Worm (Caenorhabditis elegans) whole organism, L4 larva: ENCODE results near the gene T22C8.3.

Experiments used
- D1046.2 ChIP-seq: fragments of 200-800 bp; sonication (Bioruptor generic); IDR thresholded peaks from 2 replicates; pipeline ENCODE4 v1.3.6; 2022; ENCODE audit warnings: missing genetic modification characterization, missing compliant biosample characterization
- F37D6.2 ChIP-seq: sonication (generic microtip); optimal IDR thresholded peaks from 2 replicates; lab custom pipeline; 2016; ENCODE audit warnings: mild to moderate bottlenecking, missing genetic modification characterization, missing compliant biosample characterization
- F49E8.2 ChIP-seq: sonication (generic microtip); optimal IDR thresholded peaks from 2 replicates; lab custom pipeline; 2016; ENCODE audit warnings: missing compliant biosample characterization, mild to moderate bottlenecking, missing genetic modification characterization, borderline replicate concordance
- R02D3.7 ChIP-seq: fragments of 150-350 bp; sonication (generic microtip); optimal IDR thresholded peaks from 3 replicates; lab custom pipeline; 2014; ENCODE audit warnings: missing biosample characterization, missing genetic modification characterization
- Y5F2A.4 ChIP-seq: fragments of 200-800 bp; sonication (Bioruptor generic); optimal IDR thresholded peaks from 2 replicates; lab custom pipeline; 2018; ENCODE audit warnings: mild to moderate bottlenecking, missing genetic modification characterization, missing compliant biosample characterization
- ZK546.5 ChIP-seq, 2 experiments: sonication (generic microtip); optimal IDR thresholded peaks; 2 replicates each; lab custom pipeline; 2017; ENCODE audit warnings: missing biosample characterization in 2 of 2, missing genetic modification characterization in 2 of 2
- attf-4 ChIP-seq: sonication (generic microtip); optimal IDR thresholded peaks from 3 replicates; lab custom pipeline; 2017; ENCODE audit warnings: missing biosample characterization, missing genetic modification characterization
- ceh-32 ChIP-seq: sonication (generic microtip); optimal IDR thresholded peaks from 2 replicates; lab custom pipeline; 2016; ENCODE audit warnings: mild to moderate bottlenecking, missing genetic modification characterization, missing compliant biosample characterization; ENCODE audit not compliant: poor library complexity
- ceh-62 ChIP-seq: sonication (generic microtip); optimal IDR thresholded peaks from 2 replicates; lab custom pipeline; 2017; ENCODE audit warnings: missing biosample characterization, missing genetic modification characterization
- ces-1 ChIP-seq: fragments of 150-350 bp; sonication (generic microtip); optimal IDR thresholded peaks from 4 replicates; lab custom pipeline; 2014; ENCODE audit warnings: missing biosample characterization, missing genetic modification reagents, missing genetic modification characterization
- ctbp-1 ChIP-seq: fragments of 200-800 bp; sonication (Bioruptor generic); IDR thresholded peaks from 2 replicates; pipeline ENCODE4 v1.3.6; 2022; ENCODE audit warnings: missing genetic modification reagents, missing genetic modification characterization, missing compliant biosample characterization
- daf-12 ChIP-seq: fragments of 150-350 bp; optimal IDR thresholded peaks from 2 replicates; lab custom pipeline; 2014; ENCODE audit warnings: missing biosample characterization, missing genetic modification reagents, missing genetic modification characterization
- daf-16 ChIP-seq, 3 experiments: sonication (generic microtip); optimal IDR thresholded peaks; 2 replicates each; lab custom pipeline; 2016 to 2017; ENCODE audit warnings: missing genetic modification characterization in 3 of 3, missing genetic modification reagents in 3 of 3, mild to moderate bottlenecking in 2 of 3, missing compliant biosample characterization in 2 of 3, missing biosample characterization in 1 of 3, moderate library complexity in 1 of 3
- daf-19 ChIP-seq: fragments of 200-800 bp; sonication (Bioruptor generic); conservative IDR thresholded peaks from 2 replicates; pipeline ENCODE4 v1.3.6; 2022; ENCODE audit warnings: missing genetic modification characterization, missing compliant biosample characterization
- dmd-6 ChIP-seq: fragments of 200-800 bp; sonication (Bioruptor generic); IDR thresholded peaks from 2 replicates; pipeline ENCODE4 v1.3.6; 2022; ENCODE audit warnings: missing genetic modification reagents, missing genetic modification characterization, missing compliant biosample characterization
- dmd-8 ChIP-seq: fragments of 200-800 bp; sonication (Bioruptor generic); IDR thresholded peaks from 2 replicates; pipeline ENCODE4 v1.3.6; 2022; ENCODE audit warnings: missing genetic modification characterization, missing compliant biosample characterization
- duxl-1 ChIP-seq: sonication (generic microtip); optimal IDR thresholded peaks from 2 replicates; lab custom pipeline; 2016; ENCODE audit warnings: mild to moderate bottlenecking, missing genetic modification characterization, moderate library complexity, missing compliant biosample characterization; ENCODE audit not compliant: poor library complexity
- dve-1 ChIP-seq: sonication (generic microtip); optimal IDR thresholded peaks from 2 replicates; lab custom pipeline; 2017; ENCODE audit warnings: antibody characterized with exemption, mild to moderate bottlenecking, missing genetic modification characterization, missing compliant biosample characterization; ENCODE audit not compliant: insufficient read depth
- egl-43 ChIP-seq: fragments of 200-800 bp; sonication (Bioruptor generic); IDR thresholded peaks from 2 replicates; pipeline ENCODE4 v1.3.6; 2022; ENCODE audit warnings: missing genetic modification reagents, missing genetic modification characterization, missing compliant biosample characterization
- fkh-10 ChIP-seq: fragments of 150-350 bp; optimal IDR thresholded peaks from 2 replicates; lab custom pipeline; 2014; ENCODE audit warnings: missing biosample characterization, missing genetic modification reagents, missing genetic modification characterization
- gei-8 ChIP-seq: fragments of 200-800 bp; sonication (Bioruptor generic); optimal IDR thresholded peaks from 2 replicates; lab custom pipeline; 2018; ENCODE audit warnings: mild to moderate bottlenecking, missing genetic modification characterization, missing compliant biosample characterization
- hif-1 ChIP-seq, 2 experiments: sonication (generic microtip); optimal IDR thresholded peaks; 2 replicates each; lab custom pipeline; 2016 to 2017; ENCODE audit warnings: missing compliant biosample characterization in 2 of 2, missing genetic modification characterization in 2 of 2, missing genetic modification reagents in 2 of 2, missing genotype in 2 of 2, mild to moderate bottlenecking in 1 of 2
- hlh-11 ChIP-seq: fragments of 200-800 bp; sonication (Bioruptor generic); optimal IDR thresholded peaks from 2 replicates; lab custom pipeline; 2018; ENCODE audit warnings: mild to moderate bottlenecking, missing genetic modification characterization, missing compliant biosample characterization
- lim-7 ChIP-seq: fragments of 200-800 bp; sonication (Bioruptor generic); IDR thresholded peaks from 2 replicates; pipeline ENCODE4 v1.3.6; 2022; ENCODE audit warnings: missing genetic modification characterization, missing compliant biosample characterization
- lin-1 ChIP-seq: fragments of 200-800 bp; sonication (Bioruptor generic); IDR thresholded peaks from 2 replicates; pipeline ENCODE4 v1.3.6; 2022; ENCODE audit warnings: missing genetic modification reagents, missing genetic modification characterization, missing compliant biosample characterization
- lin-13 ChIP-seq: fragments of 150-350 bp; optimal IDR thresholded peaks from 2 replicates; lab custom pipeline; 2014; ENCODE audit warnings: missing biosample characterization, missing genetic modification reagents, missing genetic modification characterization
- lin-29 ChIP-seq: fragments of 200-800 bp; sonication (Bioruptor generic); IDR thresholded peaks from 2 replicates; pipeline ENCODE4 v1.3.6; 2022; ENCODE audit warnings: missing genetic modification reagents, missing genetic modification characterization, missing compliant biosample characterization
- lir-3 ChIP-seq: sonication (generic microtip); optimal IDR thresholded peaks from 2 replicates; lab custom pipeline; 2016; ENCODE audit warnings: mild to moderate bottlenecking, missing genetic modification characterization, missing compliant biosample characterization
- madf-5 ChIP-seq, 2 experiments: fragments of 200-800 bp; sonication (Bioruptor generic); IDR thresholded peaks; 2 replicates each; pipeline ENCODE4 v1.3.6; 2022; ENCODE audit warnings: missing compliant biosample characterization in 2 of 2, missing genetic modification characterization in 2 of 2
- mdl-1 ChIP-seq, 2 experiments: fragments of 150-350 bp in 1 of 2; sonication (generic microtip) in 1 of 2; optimal IDR thresholded peaks; 2 replicates each; lab custom pipeline; 2014 to 2017; ENCODE audit warnings: missing biosample characterization in 2 of 2, missing genetic modification characterization in 2 of 2
- mep-1 ChIP-seq: fragments of 150-350 bp; sonication (generic microtip); optimal IDR thresholded peaks from 3 replicates; lab custom pipeline; 2014; ENCODE audit warnings: missing biosample characterization, missing genetic modification characterization
- mes-2 ChIP-seq: sonication (generic microtip); optimal IDR thresholded peaks from 2 replicates; lab custom pipeline; 2016; ENCODE audit warnings: missing genotype, mild to moderate bottlenecking, missing genetic modification characterization, missing compliant biosample characterization; ENCODE audit not compliant: poor library complexity, severe bottlenecking
- mxl-2 ChIP-seq: fragments of 200-800 bp; sonication (Bioruptor generic); conservative IDR thresholded peaks from 2 replicates; pipeline ENCODE4 v1.3.6; 2022; ENCODE audit warnings: missing genetic modification reagents, missing genetic modification characterization, missing compliant biosample characterization
- nhr-11 ChIP-seq: fragments of 150-350 bp; optimal IDR thresholded peaks from 2 replicates; lab custom pipeline; 2014; ENCODE audit warnings: missing biosample characterization, missing genetic modification characterization
- nhr-111 ChIP-seq: fragments of 200-800 bp; sonication (Bioruptor generic); optimal IDR thresholded peaks from 2 replicates; lab custom pipeline; 2018; ENCODE audit warnings: mild to moderate bottlenecking, missing genetic modification characterization, missing compliant biosample characterization
- nhr-237 ChIP-seq: sonication (generic microtip); optimal IDR thresholded peaks from 2 replicates; lab custom pipeline; 2017; ENCODE audit warnings: missing biosample characterization, missing genetic modification characterization
- nhr-48 ChIP-seq: sonication (generic microtip); optimal IDR thresholded peaks from 2 replicates; lab custom pipeline; 2016; ENCODE audit warnings: mild to moderate bottlenecking, missing genetic modification characterization, missing compliant biosample characterization
- php-3 ChIP-seq: fragments of 200-800 bp; sonication (Bioruptor generic); IDR thresholded peaks from 2 replicates; pipeline ENCODE4 v1.3.6; 2022; ENCODE audit warnings: missing genetic modification reagents, missing genetic modification characterization, missing compliant biosample characterization
- pqm-1 ChIP-seq: sonication (generic microtip); optimal IDR thresholded peaks from 2 replicates; lab custom pipeline; 2017; ENCODE audit warnings: missing biosample characterization, missing genetic modification characterization
- rbr-2 ChIP-seq: sonication (generic microtip); optimal IDR thresholded peaks from 2 replicates; lab custom pipeline; 2016; ENCODE audit warnings: missing genotype, missing genetic modification characterization, missing compliant biosample characterization
- set-16 ChIP-seq: fragments of 200-800 bp; sonication (Bioruptor generic); IDR thresholded peaks from 2 replicates; pipeline ENCODE4 v1.3.6; 2022; ENCODE audit warnings: missing genetic modification reagents, missing genetic modification characterization, missing compliant biosample characterization
- snpc-4 ChIP-seq: fragments of 150-350 bp; optimal IDR thresholded peaks from 2 replicates; lab custom pipeline; 2014; ENCODE audit warnings: missing biosample characterization, missing genetic modification characterization
- spr-1 ChIP-seq: sonication (generic microtip); optimal IDR thresholded peaks from 2 replicates; lab custom pipeline; 2016; ENCODE audit warnings: mild to moderate bottlenecking, missing genetic modification characterization, missing compliant biosample characterization
- tag-97 ChIP-seq: fragments of 200-800 bp; sonication (Bioruptor generic); IDR thresholded peaks from 2 replicates; pipeline ENCODE4 v1.3.6; 2022; ENCODE audit warnings: missing genetic modification characterization, missing compliant biosample characterization
- tra-1 ChIP-seq: fragments of 200-800 bp; sonication (Bioruptor generic); IDR thresholded peaks from 2 replicates; pipeline ENCODE4 v1.3.6; 2022; ENCODE audit warnings: missing genetic modification reagents, missing genetic modification characterization, missing compliant biosample characterization
- unc-62 ChIP-seq, 3 experiments: fragments of 150-350 bp in 1 of 3; sonication (generic microtip); optimal IDR thresholded peaks in 2 of 3; peaks in 1 of 3; 1 replicate in 1 of 3; 2 replicates in 2 of 3; lab custom pipeline; 2014 to 2017; ENCODE audit warnings: missing biosample characterization in 3 of 3, missing genetic modification characterization in 3 of 3, missing genetic modification reagents in 3 of 3, missing genotype in 1 of 3
- zfp-2 ChIP-seq: sonication (generic microtip); optimal IDR thresholded peaks from 2 replicates; lab custom pipeline; 2016; ENCODE audit warnings: mild to moderate bottlenecking, missing genetic modification characterization, missing compliant biosample characterization
- zfp-3 ChIP-seq: fragments of 200-800 bp; sonication (Bioruptor generic); conservative IDR thresholded peaks from 2 replicates; pipeline ENCODE4 v1.3.6; 2022; ENCODE audit warnings: missing genetic modification reagents, missing genetic modification characterization, missing compliant biosample characterization

Gene T22C8.3

ce11 chrII:8603567-8604359 is 18.0 kb downstream of the T22C8.3 start, which contains the start of gene suf-1 (continued):
- TF ChIP-seq daf-16 (GFP tag; optimal IDR thresholded peaks at IDR 0.05; lab: Kevin White, UChicago) = no peak
- TF ChIP-seq daf-16 (tag; optimal IDR thresholded peaks at IDR 0.05; lab: Kevin White, UChicago) = no peak
- TF ChIP-seq nhr-11 (tag; lab: Kevin White, UChicago) = no peak
- TF ChIP-seq egl-43 (GFP tag; lab: Robert Waterston, UW) = no peak
- no peak for TF ChIP-seq hlh-11
- no peak for TF ChIP-seq zfp-3 (GFP tag; lab: Robert Waterston, UW)
- TF ChIP-seq pqm-1 (tag; lab: Kevin White, UChicago) = no peak
- no peak for TF ChIP-seq dmd-6 (GFP tag; lab: Robert Waterston, UW)
- TF ChIP-seq lir-3 (tag; lab: Kevin White, UChicago) = no peak
- no peak for TF ChIP-seq F37D6.2
- no peak for TF ChIP-seq mep-1
- TF ChIP-seq nhr-111 (GFP tag; lab: Kevin White, UChicago) = no peak
- no peak for TF ChIP-seq ceh-62
- TF ChIP-seq ZK546.5 (tag; optimal IDR thresholded peaks at IDR 0.05; lab: Kevin White, UChicago) = no peak
- no peak for TF ChIP-seq hif-1 (tag; optimal IDR thresholded peaks at IDR 0.05; lab: Kevin White, UChicago)
- TF ChIP-seq lim-7 (GFP tag; lab: Robert Waterston, UW) = no peak
- TF ChIP-seq gei-8 (GFP tag; lab: Kevin White, UChicago) = no peak
- TF ChIP-seq madf-5 (GFP tag; IDR thresholded peaks at IDR 0.05; lab: Robert Waterston, UW) = 0 out of 4 replicates have a peak, but pooled peaks of 1 of the 2 experiments have one; percentile 3
- peak; percentile 72 for TF ChIP-seq attf-4
- peak; percentile 69 for TF ChIP-seq mes-2 (tag; lab: Kevin White, UChicago)
- TF ChIP-seq tra-1 = 0 out of 2 replicates have a peak, but pooled peaks have one; percentile 47
- peak in 1 of 2 experiments; percentile 60 for TF ChIP-seq unc-62 (GFP tag; optimal IDR thresholded peaks at IDR 0.05 in 1 of 2; lab: Kevin White, UChicago)
- TF ChIP-seq unc-62 (tag; optimal IDR thresholded peaks at IDR 0.05; lab: Kevin White, UChicago) = no peak
- TF ChIP-seq rbr-2 (tag; lab: Kevin White, UChicago) = no peak
- TF ChIP-seq R02D3.7 (tag; lab: Kevin White, UChicago) = no peak
- TF ChIP-seq ctbp-1 (GFP tag; lab: Robert Waterston, UW) = peak; percentile 36; the same call in 1 of the 2 replicates
- peak; percentile 56; the same call in 1 of the 2 replicates for TF ChIP-seq dmd-8
- no peak for TF ChIP-seq ces-1 (GFP tag; lab: Kevin White, UChicago)
- TF ChIP-seq lin-29 (GFP tag; lab: Robert Waterston, UW) = no peak
- TF ChIP-seq D1046.2 (GFP tag; lab: Robert Waterston, UW) = no peak
- no peak for TF ChIP-seq mxl-2
- no peak for TF ChIP-seq fkh-10 (GFP tag; lab: Kevin White, UChicago)
- no peak for TF ChIP-seq set-16 (GFP tag; lab: Robert Waterston, UW)
- peak; percentile 92 for TF ChIP-seq F49E8.2 (tag; lab: Kevin White, UChicago)
- TF ChIP-seq spr-1 = no peak
- no peak for TF ChIP-seq duxl-1
- TF ChIP-seq dve-1 (tag; lab: Kevin White, UChicago) = no peak
- peak; percentile 21 for TF ChIP-seq Y5F2A.4 (GFP tag; lab: Kevin White, UChicago)
- TF ChIP-seq zfp-2 (tag; lab: Kevin White, UChicago) = no peak
- TF ChIP-seq daf-12 = no peak
- no peak for TF ChIP-seq mdl-1 (tag; optimal IDR thresholded peaks at IDR 0.05; lab: Kevin White, UChicago)
- no peak for TF ChIP-seq php-3
- TF ChIP-seq nhr-48 (tag; lab: Kevin White, UChicago) = no peak
- peak; percentile 22; the same call in 1 of the 2 replicates for TF ChIP-seq lin-1
- TF ChIP-seq daf-19 (GFP tag; lab: Robert Waterston, UW) = 0 out of 2 replicates have a peak, but pooled peaks have one; percentile 49
- no peak for TF ChIP-seq snpc-4 (tag; lab: Kevin White, UChicago)
- no peak for TF ChIP-seq tag-97 (GFP tag; lab: Robert Waterston, UW)
- no peak for TF ChIP-seq nhr-237 (tag; lab: Kevin White, UChicago)
- no peak for TF ChIP-seq ceh-32
- peak; percentile 68 for TF ChIP-seq lin-13 (GFP tag; lab: Kevin White, UChicago)
